Fruit fly (Drosophila melanogaster) whole organism, adult: ENCODE measurements around the gene DNAlig4.

ENCODE experiments used
- CG12768 ChIP-seq: fragments of 200-800 bp; sonication (Bioruptor generic); optimal IDR thresholded peaks from 2 replicates; lab custom pipeline; 2017; ENCODE audit warnings: missing biosample characterization, missing genetic modification characterization, mild to moderate bottlenecking, moderate library complexity, missing genetic modification reagents
- CG33017 ChIP-seq: fragments of 200-800 bp; sonication (Bioruptor generic); optimal IDR thresholded peaks from 2 replicates; lab custom pipeline; 2018; ENCODE audit warnings: missing biosample characterization, mild to moderate bottlenecking, missing genetic modification characterization, moderate library complexity
- Crg-1 ChIP-seq: fragments of 200-800 bp; sonication (Bioruptor generic); optimal IDR thresholded peaks from 2 replicates; lab custom pipeline; 2016; ENCODE audit warnings: missing biosample characterization, missing genetic modification characterization
- Mnt ChIP-seq: fragments of 200-800 bp; sonication (Bioruptor generic); optimal IDR thresholded peaks from 2 replicates; lab custom pipeline; 2016; ENCODE audit warnings: missing biosample characterization, mild to moderate bottlenecking, missing genetic modification characterization
- cic ChIP-seq: fragments of 200-800 bp; sonication (Bioruptor generic); optimal IDR thresholded peaks from 2 replicates; lab custom pipeline; 2017; ENCODE audit warnings: missing biosample characterization, mild to moderate bottlenecking, missing genetic modification characterization, moderate library complexity

DNA sequence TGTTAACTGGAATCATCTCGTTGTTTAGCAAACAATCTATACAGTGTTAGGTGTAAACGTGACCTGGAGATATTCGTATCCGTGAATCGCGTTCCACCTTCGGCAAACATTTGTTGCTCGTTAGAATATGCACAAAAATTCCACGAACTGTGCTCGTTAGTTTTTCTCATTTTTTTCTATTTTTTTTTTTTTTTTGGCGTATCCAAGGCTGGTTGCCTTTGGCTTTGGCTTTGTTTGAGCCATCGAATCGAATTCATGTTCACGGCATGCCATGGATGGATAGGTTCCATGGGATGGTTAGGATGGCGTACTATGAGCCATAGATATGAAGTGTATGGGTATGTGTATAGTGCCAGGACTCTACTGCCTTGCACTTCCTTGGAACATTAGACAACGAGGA lies 32.1 kb upstream of the DNAlig4 start:
- TF ChIP-seq Mnt (GFP tag; lab: Kevin White, UChicago) (no peak), cic (GFP tag; lab: Kevin White, UChicago) (no peak), Crg-1 (GFP tag; lab: Kevin White, UChicago) (no peak), CG12768 (GFP tag; lab: Kevin White, UChicago) (no peak), CG33017 (tag; lab: Kevin White, UChicago) (no peak)
